ENCODE assay signal across 5 fruit fly cellular contexts in the genomic region with DNA sequence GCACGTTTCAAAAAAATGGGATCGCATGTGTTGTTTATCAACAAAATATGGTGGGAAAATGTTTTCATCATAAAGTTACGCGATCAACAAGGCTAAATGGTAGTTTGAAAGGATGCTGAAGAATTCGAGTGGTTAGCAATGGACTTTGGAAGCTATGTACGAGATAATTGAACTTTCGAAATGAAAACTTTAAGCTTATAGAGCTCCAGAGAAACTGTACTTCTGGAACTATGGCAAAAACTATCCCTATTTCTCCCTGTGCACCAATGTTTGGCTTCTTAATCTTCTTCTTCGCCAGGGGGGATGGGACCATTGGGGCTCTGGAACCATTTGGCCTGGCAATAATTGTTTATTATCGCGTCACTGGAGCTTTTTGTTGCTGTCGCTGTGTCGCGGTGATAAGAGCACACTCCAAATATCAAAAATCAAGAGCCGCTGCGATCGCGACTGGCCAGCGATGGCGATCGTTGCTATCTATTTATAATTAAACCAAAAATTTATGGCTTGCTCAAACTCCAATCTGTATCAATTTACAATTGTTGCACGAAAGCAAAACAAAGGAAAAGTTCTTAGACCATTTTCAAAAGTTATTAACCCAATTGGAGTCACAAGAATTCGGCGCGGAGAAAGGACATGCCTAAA.
A peak's percentile ranks its signal among the peaks of the same experiment; 100 is the strongest.
TF ChIP-seq lines count a peak whose summit lies in the region.

No protein-coding gene starts in this region.

- no peak for TF ChIP-seq CTCF in whole organism, embryonic (GFP tag; optimal IDR thresholded peaks at IDR 0.05; lab: Kevin White, UChicago)

TF ChIP-seq in whole organism, adult, 20 proteins besides CTCF, POLR2A, EP300 and RAD21 (continues in another document):
- TF ChIP-seq cnc (optimal IDR thresholded peaks at IDR 0.05; lab: Kevin White, UChicago), result no peak
- TF ChIP-seq CG14711 (tag; optimal IDR thresholded peaks at IDR 0.05; lab: Kevin White, UChicago), result peak; percentile 66
- TF ChIP-seq CG5204 (GFP tag; optimal IDR thresholded peaks at IDR 0.05; lab: Kevin White, UChicago), result no peak
- TF ChIP-seq Clk (GFP tag; optimal IDR thresholded peaks at IDR 0.05; lab: Kevin White, UChicago), result no peak
- no peak for TF ChIP-seq ovo (GFP tag; optimal IDR thresholded peaks at IDR 0.05; lab: Kevin White, UChicago)
- TF ChIP-seq bab1 (GFP tag; optimal IDR thresholded peaks at IDR 0.05; lab: Kevin White, UChicago), result no peak
- TF ChIP-seq Hr96 (GFP tag; optimal IDR thresholded peaks at IDR 0.05; lab: Kevin White, UChicago), result peak; percentile 61
- TF ChIP-seq toe (GFP tag; optimal IDR thresholded peaks at IDR 0.05; lab: Kevin White, UChicago), result no peak
- peak; percentile 44 for TF ChIP-seq tj (GFP tag; optimal IDR thresholded peaks at IDR 0.05; lab: Kevin White, UChicago)
- peak; percentile 11 for TF ChIP-seq CG12768 (GFP tag; optimal IDR thresholded peaks at IDR 0.05; lab: Kevin White, UChicago)
- TF ChIP-seq kay (GFP tag; lab: Kevin White, UChicago; ENCODE audit: borderline replicate concordance), result peak; percentile 62
- peak; percentile 39 for TF ChIP-seq CG33017 (tag; optimal IDR thresholded peaks at IDR 0.05; lab: Kevin White, UChicago)
- peak; percentile 78 for TF ChIP-seq CG11617 (GFP tag; optimal IDR thresholded peaks at IDR 0.05; lab: Kevin White, UChicago)
- TF ChIP-seq CG7101 (tag; optimal IDR thresholded peaks at IDR 0.05; lab: Kevin White, UChicago), result peak; percentile 78
- peak; percentile 25 for TF ChIP-seq CG7045 (GFP tag; optimal IDR thresholded peaks at IDR 0.05; lab: Kevin White, UChicago)
- peak; percentile 24 for TF ChIP-seq Crg-1 (GFP tag; optimal IDR thresholded peaks at IDR 0.05; lab: Kevin White, UChicago)
- TF ChIP-seq CG1620 (GFP tag; optimal IDR thresholded peaks at IDR 0.05; lab: Kevin White, UChicago), result no peak

TF ChIP-seq in whole organism, embryonic, 481 proteins besides CTCF, POLR2A, EP300 and RAD21 (continues in another document):
- TF ChIP-seq Vsx1 (GFP tag; optimal IDR thresholded peaks at IDR 0.05; lab: Kevin White, UChicago) (no peak), ab (GFP tag; optimal IDR thresholded peaks at IDR 0.05; lab: Kevin White, UChicago) (no peak), az2 (GFP tag; optimal IDR thresholded peaks at IDR 0.05; lab: Kevin White, UChicago) (no peak), chif (GFP tag; optimal IDR thresholded peaks at IDR 0.05; lab: Kevin White, UChicago) (peak in 1 of 2 experiments; percentile 7), CG8944 (GFP tag; optimal IDR thresholded peaks at IDR 0.05; lab: Kevin White, UChicago) (peak; percentile 27), CG3407 (GFP tag; optimal IDR thresholded peaks at IDR 0.05; lab: Kevin White, UChicago) (no peak), CG32767 (GFP tag; IDR thresholded peaks at IDR 0.05; lab: Robert Waterston, UW) (no peak), CG12299 (tag; optimal IDR thresholded peaks at IDR 0.05; lab: Kevin White, UChicago) (no peak), ATbp (GFP tag; optimal IDR thresholded peaks at IDR 0.05; lab: Kevin White, UChicago) (no peak), br (optimal IDR thresholded peaks at IDR 0.05; lab: Kevin White, UChicago) (no peak), Chrac-16 (GFP tag; optimal IDR thresholded peaks at IDR 0.05; lab: Kevin White, UChicago) (no peak), ac (GFP tag; optimal IDR thresholded peaks at IDR 0.05; lab: Kevin White, UChicago) (no peak), H2.0 (GFP tag; IDR thresholded peaks at IDR 0.05; lab: Robert Waterston, UW) (no peak), CG1602 (GFP tag; optimal IDR thresholded peaks at IDR 0.05; lab: Kevin White, UChicago) (no peak), row (GFP tag; IDR thresholded peaks at IDR 0.05; lab: Robert Waterston, UW) (peak; percentile 60; the same call in 2 of the 3 replicates), CG18476 (GFP tag; optimal IDR thresholded peaks at IDR 0.05; lab: Kevin White, UChicago) (no peak), CG6272 (GFP tag; IDR thresholded peaks at IDR 0.05; lab: Robert Waterston, UW) (no peak), Hr3 (GFP tag; optimal IDR thresholded peaks at IDR 0.05; lab: Kevin White, UChicago) (no peak)

TF ChIP-seq in whole organism, prepupa, 60 proteins besides CTCF, POLR2A, EP300 and RAD21 (continues in another document):
- TF ChIP-seq Gug (GFP tag; IDR thresholded peaks at IDR 0.05; lab: Robert Waterston, UW) (no peak), fkh (GFP tag; optimal IDR thresholded peaks at IDR 0.05; lab: Kevin White, UChicago) (peak; percentile 26), CG8632 (GFP tag; optimal IDR thresholded peaks at IDR 0.05; lab: Kevin White, UChicago) (no peak), CG3919 (GFP tag; optimal IDR thresholded peaks at IDR 0.05; lab: Kevin White, UChicago) (no peak), CG31627 (GFP tag; optimal IDR thresholded peaks at IDR 0.05; lab: Kevin White, UChicago) (no peak), CG9139 (GFP tag; optimal IDR thresholded peaks at IDR 0.05; lab: Kevin White, UChicago) (no peak), vri (GFP tag; optimal IDR thresholded peaks at IDR 0.05; lab: Kevin White, UChicago) (peak; percentile 50), Hr39 (GFP tag; optimal IDR thresholded peaks at IDR 0.05; lab: Kevin White, UChicago) (peak; percentile 9), svp (GFP tag; lab: Kevin White, UChicago) (peak; percentile 81), Sox102F (GFP tag; optimal IDR thresholded peaks at IDR 0.05; lab: Kevin White, UChicago) (no peak), pdm3 (GFP tag; optimal IDR thresholded peaks at IDR 0.05; lab: Kevin White, UChicago) (peak; percentile 5), OdsH (GFP tag; optimal IDR thresholded peaks at IDR 0.05; lab: Kevin White, UChicago) (no peak), Eip78C (GFP tag; lab: Kevin White, UChicago) (peak; percentile 31), CG6276 (GFP tag; optimal IDR thresholded peaks at IDR 0.05; lab: Kevin White, UChicago) (peak; percentile 58), CG8119 (GFP tag; IDR thresholded peaks at IDR 0.05; lab: Robert Waterston, UW) (peak; percentile 30; the same call in 1 of the 3 replicates), CG34406 (GFP tag; optimal IDR thresholded peaks at IDR 0.05; lab: Kevin White, UChicago) (no peak), acj6 (GFP tag; optimal IDR thresholded peaks at IDR 0.05; lab: Kevin White, UChicago) (no peak), CG32006 (GFP tag; optimal IDR thresholded peaks at IDR 0.05; lab: Kevin White, UChicago) (peak; percentile 62)

TF ChIP-seq in whole organism, pupa, 21 proteins besides CTCF, POLR2A, EP300 and RAD21:
- TF ChIP-seq CG8159 (tag; optimal IDR thresholded peaks at IDR 0.05; lab: Kevin White, UChicago), result no peak
- peak; percentile 55 for TF ChIP-seq CG14655 (GFP tag; optimal IDR thresholded peaks at IDR 0.05; lab: Kevin White, UChicago)
- peak; percentile 29; the same call in 1 of the 3 replicates for TF ChIP-seq CG4496 (GFP tag; IDR thresholded peaks at IDR 0.05; lab: Robert Waterston, UW)
- TF ChIP-seq CG9948 (tag; optimal IDR thresholded peaks at IDR 0.05; lab: Kevin White, UChicago), result no peak
- no peak for TF ChIP-seq Ets98B (GFP tag; IDR thresholded peaks at IDR 0.05; lab: Robert Waterston, UW)
- peak; percentile 44 for TF ChIP-seq CG8301 (tag; optimal IDR thresholded peaks at IDR 0.05; lab: Kevin White, UChicago)
- no peak for TF ChIP-seq Pif1A (GFP tag; optimal IDR thresholded peaks at IDR 0.05; lab: Kevin White, UChicago)
- no peak for TF ChIP-seq CG10348 (GFP tag; IDR thresholded peaks at IDR 0.05; lab: Robert Waterston, UW)
- peak; percentile 62; the same call in 2 of the 3 replicates for TF ChIP-seq fd96Ca (GFP tag; IDR thresholded peaks at IDR 0.05; lab: Robert Waterston, UW)
- TF ChIP-seq Snoo (tag; optimal IDR thresholded peaks at IDR 0.05; lab: Kevin White, UChicago), result no peak
- TF ChIP-seq CG32121 (GFP tag; IDR thresholded peaks at IDR 0.05; lab: Robert Waterston, UW), result 0 out of 2 replicates have a peak, but pooled peaks have one; percentile 17
- no peak for TF ChIP-seq Pif1B (GFP tag; optimal IDR thresholded peaks at IDR 0.05; lab: Kevin White, UChicago)
- TF ChIP-seq CG17806 (tag; optimal IDR thresholded peaks at IDR 0.05; lab: Kevin White, UChicago), result no peak
- TF ChIP-seq CG13204 (GFP tag; optimal IDR thresholded peaks at IDR 0.05; lab: Kevin White, UChicago), result no peak

TF ChIP-seq in whole organism, wandering third instar larva, 38 proteins besides CTCF, POLR2A, EP300 and RAD21:
- TF ChIP-seq sage (GFP tag; optimal IDR thresholded peaks at IDR 0.05; lab: Kevin White, UChicago) (no peak), jim (GFP tag; optimal IDR thresholded peaks at IDR 0.05; lab: Kevin White, UChicago) (no peak), HLH106 (tag; optimal IDR thresholded peaks at IDR 0.05; lab: Kevin White, UChicago) (peak; percentile 72), usp (GFP tag; optimal IDR thresholded peaks at IDR 0.05; lab: Kevin White, UChicago) (no peak), dmrt93B (GFP tag; optimal IDR thresholded peaks at IDR 0.05; lab: Kevin White, UChicago) (peak; percentile 45), h (GFP tag; optimal IDR thresholded peaks at IDR 0.05; lab: Kevin White, UChicago) (peak; percentile 77), Sp1 (GFP tag; optimal IDR thresholded peaks at IDR 0.05; lab: Kevin White, UChicago) (peak; percentile 72), psq (GFP tag; optimal IDR thresholded peaks at IDR 0.05; lab: Kevin White, UChicago) (peak; percentile 68), tai (GFP tag; optimal IDR thresholded peaks at IDR 0.05; lab: Kevin White, UChicago) (no peak), rgr (GFP tag; optimal IDR thresholded peaks at IDR 0.05; lab: Kevin White, UChicago) (peak; percentile 73), dsf (GFP tag; optimal IDR thresholded peaks at IDR 0.05; lab: Kevin White, UChicago; ENCODE audit: borderline replicate concordance) (no peak), fru (GFP tag; optimal IDR thresholded peaks at IDR 0.05; lab: Kevin White, UChicago) (peak; percentile 82), pan (optimal IDR thresholded peaks at IDR 0.05; lab: Kevin White, UChicago) (no peak), foxo (GFP tag; optimal IDR thresholded peaks at IDR 0.05; lab: Kevin White, UChicago) (peak in 1 of 2 experiments; percentile 76), Jra (GFP tag; optimal IDR thresholded peaks at IDR 0.05; lab: Kevin White, UChicago) (peak; percentile 26), ey (GFP tag; optimal IDR thresholded peaks at IDR 0.05; lab: Kevin White, UChicago) (peak; percentile 79), br (GFP tag; optimal IDR thresholded peaks at IDR 0.05; lab: Kevin White, UChicago) (peak; percentile 72), CrebA (GFP tag; optimal IDR thresholded peaks at IDR 0.05; lab: Kevin White, UChicago; ENCODE audit: borderline replicate concordance) (no peak), Hnf4 (GFP tag; optimal IDR thresholded peaks at IDR 0.05; lab: Kevin White, UChicago) (peak; percentile 13), woc (GFP tag; optimal IDR thresholded peaks at IDR 0.05; lab: Kevin White, UChicago) (peak; percentile 13), Dfd (GFP tag; optimal IDR thresholded peaks at IDR 0.05; lab: Kevin White, UChicago) (no peak), Rel (GFP tag; optimal IDR thresholded peaks at IDR 0.05; lab: Kevin White, UChicago) (no peak), Rel (tag; optimal IDR thresholded peaks at IDR 0.05; lab: Kevin White, UChicago) (peak; percentile 16), OdsH (GFP tag; optimal IDR thresholded peaks at IDR 0.05; lab: Kevin White, UChicago) (peak; percentile 71)
